Fruit fly (Drosophila melanogaster) whole organism, embryonic: ENCODE results near the gene enc.

Experiments used
- Adf1 ChIP-seq: fragments of 200-800 bp; sonication (Bioruptor generic); IDR thresholded peaks from 2 replicates; pipeline ENCODE4 v1.3.6; 2022; ENCODE audit warnings: missing biosample characterization, missing genetic modification characterization
- Bteb2 ChIP-seq: fragments of 200-800 bp; sonication (Bioruptor generic); optimal IDR thresholded peaks from 2 replicates; lab custom pipeline; 2016; ENCODE audit warnings: missing biosample characterization, missing genetic modification characterization
- CG13123 ChIP-seq: fragments of 200-800 bp; sonication (Bioruptor generic); optimal IDR thresholded peaks from 2 replicates; lab custom pipeline; 2016; ENCODE audit warnings: missing biosample characterization, missing genetic modification characterization
- CG14441 ChIP-seq: fragments of 200-800 bp; sonication (Bioruptor generic); IDR thresholded peaks from 2 replicates; pipeline ENCODE4 v1.3.6; 2022; ENCODE audit warnings: missing biosample characterization, missing genetic modification characterization
- CG15696 ChIP-seq: fragments of 200-800 bp; sonication (Bioruptor generic); optimal IDR thresholded peaks from 2 replicates; lab custom pipeline; 2019; ENCODE audit warnings: missing biosample characterization, mild to moderate bottlenecking, missing genetic modification characterization, moderate library complexity
- CG18262 ChIP-seq: fragments of 200-800 bp; optimal IDR thresholded peaks from 3 replicates; lab custom pipeline; 2019; ENCODE audit warnings: missing biosample characterization, mild to moderate bottlenecking, missing genetic modification characterization, moderate library complexity
- CG31365 ChIP-seq: fragments of 200-800 bp; sonication (Bioruptor generic); optimal IDR thresholded peaks from 2 replicates; lab custom pipeline; 2018; ENCODE audit warnings: missing biosample characterization, mild to moderate bottlenecking, missing genetic modification characterization
- CG32772 ChIP-seq: fragments of 200-800 bp; sonication (Bioruptor generic); IDR thresholded peaks from 2 replicates; pipeline ENCODE4 v1.3.6; 2022; ENCODE audit warnings: missing biosample characterization, missing genetic modification characterization
- CG42726 ChIP-seq: fragments of 200-800 bp; sonication (Bioruptor generic); IDR thresholded peaks from 2 replicates; pipeline ENCODE4 v1.3.6; 2022; ENCODE audit warnings: missing biosample characterization, missing genetic modification characterization; ENCODE audit not compliant: partially characterized antibody
- CG4328 ChIP-seq: fragments of 200-800 bp; sonication (Bioruptor generic); optimal IDR thresholded peaks from 3 replicates; lab custom pipeline; 2017; ENCODE audit warnings: missing biosample characterization, missing genetic modification reagents, missing genetic modification characterization
- CG4854 ChIP-seq: fragments of 200-800 bp; sonication (Bioruptor generic); optimal IDR thresholded peaks from 2 replicates; lab custom pipeline; 2016; ENCODE audit warnings: missing biosample characterization, missing genetic modification characterization, inconsistent platforms
- CG6765 ChIP-seq: fragments of 200-800 bp; sonication (Bioruptor generic); optimal IDR thresholded peaks from 3 replicates; lab custom pipeline; 2017; ENCODE audit warnings: missing biosample characterization, mild to moderate bottlenecking, missing genetic modification characterization
- CG8359 ChIP-seq: fragments of 200-800 bp; sonication (Bioruptor generic); optimal IDR thresholded peaks from 2 replicates; lab custom pipeline; 2017; ENCODE audit warnings: missing biosample characterization, mild to moderate bottlenecking, missing genetic modification characterization, borderline replicate concordance
- CG9609 ChIP-seq: fragments of 200-800 bp; sonication (Bioruptor generic); optimal IDR thresholded peaks from 3 replicates; lab custom pipeline; 2016; ENCODE audit warnings: missing biosample characterization, missing genetic modification characterization
- CG9817 ChIP-seq: fragments of 200-800 bp; sonication (Bioruptor generic); optimal IDR thresholded peaks from 2 replicates; lab custom pipeline; 2018; ENCODE audit warnings: missing biosample characterization, mild to moderate bottlenecking, missing genetic modification characterization, moderate library complexity
- Dad ChIP-seq: fragments of 200-800 bp; sonication (Bioruptor generic); optimal IDR thresholded peaks from 3 replicates; lab custom pipeline; 2016; ENCODE audit warnings: missing biosample characterization, missing genetic modification characterization
- E2f2 ChIP-seq: fragments of 200-800 bp; sonication (Bioruptor generic); IDR thresholded peaks from 2 replicates; pipeline ENCODE4 v1.3.6; 2022; ENCODE audit warnings: missing biosample characterization, missing genetic modification characterization
- Fer3 ChIP-seq: fragments of 200-800 bp; sonication (Bioruptor generic); optimal IDR thresholded peaks from 2 replicates; lab custom pipeline; 2018; ENCODE audit warnings: missing biosample characterization, mild to moderate bottlenecking, missing genetic modification characterization, moderate library complexity
- Gsc ChIP-seq: fragments of 200-800 bp; sonication (Bioruptor generic); IDR thresholded peaks from 2 replicates; pipeline ENCODE4 v1.3.6; 2022; ENCODE audit warnings: missing biosample characterization, missing genetic modification characterization
- H15 ChIP-seq: fragments of 200-800 bp; sonication (Bioruptor generic); IDR thresholded peaks from 3 replicates; pipeline ENCODE4 v1.3.6; 2022; ENCODE audit warnings: missing biosample characterization, missing genetic modification characterization
- HLH3B ChIP-seq: fragments of 200-800 bp; sonication (Bioruptor generic); IDR thresholded peaks from 2 replicates; pipeline ENCODE4 v1.3.6; 2022; ENCODE audit warnings: missing biosample characterization, missing genetic modification characterization
- HLH54F ChIP-seq: fragments of 200-800 bp; sonication (Bioruptor generic); optimal IDR thresholded peaks from 3 replicates; lab custom pipeline; 2016; ENCODE audit warnings: missing biosample characterization, missing genetic modification characterization
- Hand ChIP-seq: fragments of 200-800 bp; sonication (Bioruptor generic); optimal IDR thresholded peaks from 2 replicates; lab custom pipeline; 2017; ENCODE audit warnings: mild to moderate bottlenecking, missing biosample characterization, missing genetic modification reagents, missing genetic modification characterization
- Hey ChIP-seq: fragments of 200-800 bp; sonication (Bioruptor generic); optimal IDR thresholded peaks from 3 replicates; lab custom pipeline; 2018; ENCODE audit warnings: missing biosample characterization, mild to moderate bottlenecking, missing genetic modification characterization
- Hmx ChIP-seq: fragments of 200-800 bp; sonication (Bioruptor generic); optimal IDR thresholded peaks from 2 replicates; lab custom pipeline; 2016; ENCODE audit warnings: missing biosample characterization, missing genetic modification characterization
- Hr78 ChIP-seq, 2 experiments: fragments of 200-800 bp in 1 of 2; fragments of >200 bp in 1 of 2; sonication (Bioruptor generic) in 1 of 2; optimal IDR thresholded peaks; 2 replicates each; lab custom pipeline; 2017 to 2019; ENCODE audit warnings: missing biosample characterization in 2 of 2, missing genetic modification characterization in 2 of 2, mild to moderate bottlenecking in 1 of 2, moderate library complexity in 1 of 2
- Lhr ChIP-seq: fragments of 200-800 bp; sonication (Bioruptor generic); optimal IDR thresholded peaks from 3 replicates; lab custom pipeline; 2017; ENCODE audit warnings: mild to moderate bottlenecking, missing biosample characterization, missing genetic modification reagents, missing genetic modification characterization
- Mad ChIP-seq: fragments of 200-800 bp; sonication (Bioruptor generic); optimal IDR thresholded peaks from 2 replicates; lab custom pipeline; 2016; ENCODE audit warnings: missing biosample characterization, missing genetic modification characterization
- NfI ChIP-seq: fragments of 200-800 bp; sonication (Bioruptor generic); optimal IDR thresholded peaks from 3 replicates; lab custom pipeline; 2018; ENCODE audit warnings: missing biosample characterization, mild to moderate bottlenecking, missing genetic modification characterization, moderate library complexity
- Sox102F ChIP-seq: fragments of 200-800 bp; sonication (Bioruptor generic); optimal IDR thresholded peaks from 2 replicates; lab custom pipeline; 2018; ENCODE audit warnings: missing biosample characterization, mild to moderate bottlenecking, missing genetic modification characterization, moderate library complexity
- Sry-β ChIP-seq: fragments of 200-800 bp; sonication (Bioruptor generic); optimal IDR thresholded peaks from 2 replicates; lab custom pipeline; 2018; ENCODE audit warnings: missing biosample characterization, mild to moderate bottlenecking, missing genetic modification characterization, moderate library complexity
- Usf ChIP-seq: fragments of 200-800 bp; sonication (Bioruptor generic); optimal IDR thresholded peaks from 2 replicates; lab custom pipeline; 2017; ENCODE audit warnings: missing genotype, missing biosample characterization, missing genetic modification characterization
- az2 ChIP-seq: fragments of 200-800 bp; sonication (Bioruptor generic); optimal IDR thresholded peaks from 3 replicates; lab custom pipeline; 2016; ENCODE audit warnings: missing biosample characterization, missing genetic modification characterization
- bab2 ChIP-seq: fragments of 200-800 bp; sonication (Bioruptor generic); optimal IDR thresholded peaks from 2 replicates; lab custom pipeline; 2016; ENCODE audit warnings: missing biosample characterization, missing genetic modification characterization
- caup ChIP-seq: fragments of 200-800 bp; sonication (Bioruptor generic); optimal IDR thresholded peaks from 3 replicates; lab custom pipeline; 2017; ENCODE audit warnings: missing biosample characterization, mild to moderate bottlenecking, missing genetic modification characterization, moderate library complexity; ENCODE audit not compliant: severe bottlenecking
- cwo ChIP-seq: fragments of 200-800 bp; sonication (Bioruptor generic); optimal IDR thresholded peaks from 3 replicates; lab custom pipeline; 2017; ENCODE audit warnings: missing biosample characterization, missing genetic modification characterization, mild to moderate bottlenecking, moderate library complexity, missing genetic modification reagents
- fu2 ChIP-seq: fragments of 200-800 bp; sonication (Bioruptor generic); optimal IDR thresholded peaks from 2 replicates; lab custom pipeline; 2016; ENCODE audit warnings: missing biosample characterization, missing genetic modification characterization
- grn ChIP-seq: fragments of 200-800 bp; sonication (Bioruptor generic); optimal IDR thresholded peaks from 3 replicates; lab custom pipeline; 2017; ENCODE audit warnings: missing biosample characterization, missing genetic modification characterization
- lbe ChIP-seq: fragments of 200-800 bp; sonication (Bioruptor generic); optimal IDR thresholded peaks from 2 replicates; lab custom pipeline; 2016; ENCODE audit warnings: missing biosample characterization, mild to moderate bottlenecking, missing genetic modification characterization
- lilli ChIP-seq: fragments of 200-800 bp; sonication (Bioruptor generic); optimal IDR thresholded peaks from 3 replicates; lab custom pipeline; 2016; ENCODE audit warnings: missing biosample characterization, missing genetic modification characterization
- pita ChIP-seq: fragments of 200-800 bp; sonication (Bioruptor generic); optimal IDR thresholded peaks from 2 replicates; lab custom pipeline; 2017; ENCODE audit warnings: missing biosample characterization, mild to moderate bottlenecking, missing genetic modification characterization
- repo ChIP-seq: fragments of 200-800 bp; sonication (Bioruptor generic); optimal IDR thresholded peaks from 2 replicates; lab custom pipeline; 2016; ENCODE audit warnings: missing biosample characterization, missing genetic modification characterization
- scrt ChIP-seq: fragments of 200-800 bp; sonication (Bioruptor generic); optimal IDR thresholded peaks from 2 replicates; lab custom pipeline; 2018; ENCODE audit warnings: missing biosample characterization, mild to moderate bottlenecking, missing genetic modification characterization, moderate library complexity
- sd ChIP-seq: fragments of 200-800 bp; sonication (Bioruptor generic); optimal IDR thresholded peaks from 3 replicates; lab custom pipeline; 2018; ENCODE audit warnings: missing biosample characterization, mild to moderate bottlenecking, missing genetic modification characterization, moderate library complexity
- sens-2 ChIP-seq: fragments of 200-800 bp; sonication (Bioruptor generic); IDR thresholded peaks from 2 replicates; pipeline ENCODE4 v1.3.6; 2022; ENCODE audit warnings: missing biosample characterization, missing genetic modification characterization
- seq ChIP-seq: fragments of 200-800 bp; sonication (Bioruptor generic); IDR thresholded peaks from 2 replicates; pipeline ENCODE4 v1.3.6; 2022; ENCODE audit warnings: missing biosample characterization, missing genetic modification characterization
- ssp ChIP-seq: fragments of 200-800 bp; sonication (Bioruptor generic); IDR thresholded peaks from 2 replicates; pipeline ENCODE4 v1.3.6; 2022; ENCODE audit warnings: missing biosample characterization, missing genetic modification characterization
- tap ChIP-seq: fragments of 200-800 bp; optimal IDR thresholded peaks from 3 replicates; lab custom pipeline; 2019; ENCODE audit warnings: missing biosample characterization, mild to moderate bottlenecking, missing genetic modification characterization, moderate library complexity
- tgo ChIP-seq: fragments of 200-800 bp; sonication (Bioruptor generic); IDR thresholded peaks from 3 replicates; pipeline ENCODE4 v1.3.6; 2022; ENCODE audit warnings: missing biosample characterization, missing genetic modification characterization

Gene enc

dm6 chr3L:3814010-3814833, 4.3 kb upstream of the enc start, which contains the start of gene Scsalpha1 (continued):
- TF ChIP-seq CG13123 (no peak), NfI (GFP tag; lab: Kevin White, UChicago) (peak; percentile 51), repo (no peak), Mad (no peak), E2f2 (peak; percentile 58), Adf1 (peak; percentile 23; the same call in 1 of the 2 replicates), Sry-β (GFP tag; lab: Kevin White, UChicago) (no peak), HLH3B (GFP tag; lab: Robert Waterston, UW) (peak; percentile 54; the same call in 1 of the 2 replicates), CG4854 (GFP tag; lab: Kevin White, UChicago) (no peak), Hey (tag; lab: Kevin White, UChicago) (no peak), CG42726 (peak; percentile 99), CG14441 (GFP tag; lab: Robert Waterston, UW) (peak; percentile 26), CG9609 (GFP tag; lab: Kevin White, UChicago) (peak; percentile 8), ssp (peak; percentile 59), cwo (GFP tag; lab: Kevin White, UChicago) (peak; percentile 21), tgo (GFP tag; lab: Robert Waterston, UW) (peak; percentile 49; the same call in 1 of the 3 replicates), caup (GFP tag; lab: Kevin White, UChicago) (peak; percentile 7), az2 (GFP tag; lab: Kevin White, UChicago) (peak; percentile 8), CG6765 (GFP tag; lab: Kevin White, UChicago) (no peak), CG9817 (tag; lab: Kevin White, UChicago) (peak; percentile 10), H15 (GFP tag; lab: Robert Waterston, UW) (no peak), HLH54F (GFP tag; lab: Kevin White, UChicago) (peak; percentile 12), tap (tag; lab: Kevin White, UChicago) (no peak), sens-2 (no peak), sd (tag; lab: Kevin White, UChicago) (peak; percentile 26), lbe (GFP tag; lab: Kevin White, UChicago) (no peak), CG8359 (GFP tag; lab: Kevin White, UChicago) (no peak), Sox102F (GFP tag; lab: Kevin White, UChicago) (no peak), Hmx (no peak), CG15696 (tag; lab: Kevin White, UChicago) (no peak), CG31365 (tag; lab: Kevin White, UChicago) (no peak), Gsc (no peak), seq (peak; percentile 71; the same call in 1 of the 2 replicates), CG18262 (tag; lab: Kevin White, UChicago) (peak; percentile 7), lilli (GFP tag; lab: Kevin White, UChicago) (peak; percentile 42), Fer3 (tag; lab: Kevin White, UChicago) (peak; percentile 46), Bteb2 (GFP tag; lab: Kevin White, UChicago) (no peak), Lhr (GFP tag; lab: Kevin White, UChicago) (peak; percentile 45), Hand (GFP tag; lab: Kevin White, UChicago) (peak; percentile 12), grn (GFP tag; lab: Kevin White, UChicago) (no peak), Dad (GFP tag; lab: Kevin White, UChicago) (no peak), fu2 (GFP tag; lab: Kevin White, UChicago) (peak; percentile 6), scrt (no peak), CG4328 (GFP tag; lab: Kevin White, UChicago) (peak; percentile 1), pita (GFP tag; lab: Kevin White, UChicago) (no peak), CG32772 (GFP tag; lab: Robert Waterston, UW) (peak; percentile 37; the same call in 1 of the 2 replicates), bab2 (peak; percentile 15), Hr78 (GFP tag; optimal IDR thresholded peaks at IDR 0.05; lab: Kevin White, UChicago) (peak in 1 of 2 experiments; percentile 83), Usf (GFP tag; lab: Kevin White, UChicago) (no peak)
